Fruit fly (Drosophila melanogaster) whole organism, prepupa: ENCODE data around the gene Rsod.

Experiments used
- Blimp-1 ChIP-seq: fragments of 200-800 bp; sonication (Bioruptor generic); optimal IDR thresholded peaks from 3 replicates; lab custom pipeline; 2017; ENCODE audit warnings: missing biosample characterization, missing genetic modification characterization, mild to moderate bottlenecking, moderate library complexity, missing genetic modification reagents
- CG11762 ChIP-seq: fragments of 200-800 bp; sonication (Bioruptor generic); optimal IDR thresholded peaks from 3 replicates; lab custom pipeline; 2016; ENCODE audit warnings: missing biosample characterization, missing genetic modification characterization; ENCODE audit not compliant: insufficient read depth
- CG11902 ChIP-seq: fragments of 200-800 bp; sonication (Bioruptor generic); optimal IDR thresholded peaks from 3 replicates; lab custom pipeline; 2016; ENCODE audit warnings: missing biosample characterization, missing genetic modification characterization
- CG6808 ChIP-seq: fragments of 200-800 bp; sonication (Bioruptor generic); optimal IDR thresholded peaks from 3 replicates; lab custom pipeline; 2017; ENCODE audit warnings: missing biosample characterization, missing genetic modification characterization, mild to moderate bottlenecking, moderate library complexity, missing genetic modification reagents
- Ets96B ChIP-seq: fragments of 200-800 bp; optimal IDR thresholded peaks from 2 replicates; lab custom pipeline; 2019; ENCODE audit warnings: missing biosample characterization, mild to moderate bottlenecking, missing genetic modification characterization, moderate library complexity
- Lpt ChIP-seq: fragments of 200-800 bp; sonication (Bioruptor generic); optimal IDR thresholded peaks from 3 replicates; lab custom pipeline; 2016; ENCODE audit warnings: missing biosample characterization, missing genetic modification characterization
- Sox14 ChIP-seq: fragments of 200-800 bp; sonication (Bioruptor generic); optimal IDR thresholded peaks from 3 replicates; lab custom pipeline; 2016; ENCODE audit warnings: missing biosample characterization, missing genetic modification characterization
- topi ChIP-seq: fragments of 200-800 bp; sonication (Bioruptor generic); optimal IDR thresholded peaks from 3 replicates; lab custom pipeline; 2016; ENCODE audit warnings: missing biosample characterization, missing genetic modification characterization
- vri ChIP-seq: fragments of 200-800 bp; sonication (Bioruptor generic); optimal IDR thresholded peaks from 3 replicates; lab custom pipeline; 2016; ENCODE audit warnings: missing biosample characterization, mild to moderate bottlenecking, missing genetic modification characterization

DNA sequence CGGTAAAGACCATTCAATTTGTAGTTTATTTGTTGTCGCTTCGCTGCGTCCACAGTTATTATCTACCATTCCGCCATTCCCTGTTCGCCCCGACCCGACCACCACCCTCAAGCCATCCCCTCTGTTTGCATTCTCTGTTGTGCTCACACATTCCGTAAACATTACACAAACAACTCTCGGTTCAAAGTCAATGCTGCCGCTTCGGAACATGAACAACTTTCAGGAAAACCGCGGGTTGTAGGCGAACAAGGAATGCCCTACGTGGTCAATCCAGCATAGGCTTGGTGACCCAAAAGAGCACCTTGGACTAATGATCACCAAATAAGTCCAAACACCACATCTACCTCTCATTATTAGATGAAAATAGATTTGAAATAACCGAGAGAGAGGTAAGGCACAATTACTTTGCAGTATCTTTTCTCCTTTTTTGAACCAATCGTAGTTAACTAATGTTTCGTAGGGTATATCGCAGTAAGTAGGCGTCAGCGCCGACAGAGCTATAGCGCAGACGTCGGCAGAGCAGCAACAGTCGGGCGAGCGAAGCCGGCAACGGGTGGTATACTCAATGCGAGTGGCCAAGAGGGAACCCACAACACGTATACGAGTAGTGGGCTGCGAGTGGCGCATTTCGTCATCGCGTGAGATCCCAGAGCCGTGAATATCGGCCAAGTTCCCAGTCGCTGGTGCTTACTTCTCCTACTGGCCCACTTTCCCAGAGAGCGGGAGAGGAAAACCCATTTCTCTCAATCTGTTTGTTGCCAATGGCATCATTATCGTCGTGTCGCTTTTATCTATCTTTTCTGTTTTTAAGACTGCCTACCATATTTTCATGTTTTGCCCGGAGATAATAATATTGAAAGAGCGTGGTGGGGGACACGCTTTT, 32.3 kb upstream of the Rsod start:
- TF ChIP-seq Ets96B (tag; lab: Kevin White, UChicago) (peak; percentile 75), CG11762 (GFP tag; lab: Kevin White, UChicago) (peak; percentile 72), CG6808 (peak; percentile 66), vri (GFP tag; lab: Kevin White, UChicago) (peak; percentile 24), Blimp-1 (GFP tag; lab: Kevin White, UChicago) (no peak), CG11902 (peak; percentile 69), topi (GFP tag; lab: Kevin White, UChicago) (peak; percentile 59), Sox14 (GFP tag; lab: Kevin White, UChicago) (peak; percentile 40), Lpt (peak; percentile 80)
